Worm (Caenorhabditis elegans): ENCODE results near the gene srj-38.

ce11 chrV:875945-876344 lies 8.3 kb downstream of the srj-38 start, which contains the start of gene T02B11.9:
- TF ChIP-seq ceh-28 (tag; optimal IDR thresholded peaks at IDR 0.05) (no peak), nhr-11 (tag; optimal IDR thresholded peaks at IDR 0.05) (no peak)

All from whole organism, L3 larva.